Worm (Caenorhabditis elegans) whole organism, L4 larva: ENCODE measurements around the gene C49H3.16.
A peak's percentile ranks its signal among the peaks of the same experiment; 100 is the strongest.

Source experiments
- D1046.2 ChIP-seq: fragments of 200-800 bp; sonication (Bioruptor generic); IDR thresholded peaks from 2 replicates; pipeline ENCODE4 v1.3.6; 2022; ENCODE audit warnings: missing genetic modification characterization, missing compliant biosample characterization
- F26F4.8 ChIP-seq: fragments of 200-800 bp; sonication (Bioruptor generic); conservative IDR thresholded peaks from 2 replicates; pipeline ENCODE4 v1.3.6; 2022; ENCODE audit warnings: missing genetic modification characterization, missing compliant biosample characterization
- T20F7.1 ChIP-seq: fragments of 200-800 bp; sonication (Bioruptor generic); optimal IDR thresholded peaks from 2 replicates; lab custom pipeline; 2018; ENCODE audit warnings: mild to moderate bottlenecking, missing genetic modification characterization, missing compliant biosample characterization
- T26A8.4 ChIP-seq: fragments of 200-800 bp; sonication (Bioruptor generic); IDR thresholded peaks from 2 replicates; pipeline ENCODE4 v1.3.6; 2022; ENCODE audit warnings: missing genetic modification characterization, missing compliant biosample characterization
- ZK337.2 ChIP-seq: fragments of 200-800 bp; sonication (Bioruptor generic); IDR thresholded peaks from 2 replicates; pipeline ENCODE4 v1.3.6; 2022; ENCODE audit warnings: missing genetic modification reagents, missing genetic modification characterization, missing compliant biosample characterization
- aha-1 ChIP-seq: fragments of 150-350 bp; peaks from one replicate; lab custom pipeline; 2014; ENCODE audit warnings: missing biosample characterization, missing genetic modification characterization
- ceh-32 ChIP-seq: sonication (generic microtip); optimal IDR thresholded peaks from 2 replicates; lab custom pipeline; 2016; ENCODE audit warnings: mild to moderate bottlenecking, missing genetic modification characterization, missing compliant biosample characterization; ENCODE audit not compliant: poor library complexity
- ceh-44 ChIP-seq: fragments of 200-800 bp; sonication (Bioruptor generic); IDR thresholded peaks from 2 replicates; pipeline ENCODE4 v1.3.6; 2022; ENCODE audit warnings: missing genetic modification reagents, missing genetic modification characterization, missing compliant biosample characterization
- ces-1 ChIP-seq: fragments of 150-350 bp; sonication (generic microtip); optimal IDR thresholded peaks from 4 replicates; lab custom pipeline; 2014; ENCODE audit warnings: missing biosample characterization, missing genetic modification reagents, missing genetic modification characterization
- cey-2 ChIP-seq: sonication (generic microtip); optimal IDR thresholded peaks from 3 replicates; lab custom pipeline; 2017; ENCODE audit warnings: missing genetic modification characterization, mild to moderate bottlenecking, missing compliant biosample characterization, antibody characterized with exemption, borderline replicate concordance; ENCODE audit not compliant: insufficient read depth
- ctbp-1 ChIP-seq: fragments of 200-800 bp; sonication (Bioruptor generic); IDR thresholded peaks from 2 replicates; pipeline ENCODE4 v1.3.6; 2022; ENCODE audit warnings: missing genetic modification reagents, missing genetic modification characterization, missing compliant biosample characterization
- daf-16 ChIP-seq, 3 experiments: sonication (generic microtip); optimal IDR thresholded peaks; 2 replicates each; lab custom pipeline; 2016 to 2017; ENCODE audit warnings: missing genetic modification characterization in 3 of 3, missing genetic modification reagents in 3 of 3, mild to moderate bottlenecking in 2 of 3, missing compliant biosample characterization in 2 of 3, missing biosample characterization in 1 of 3, moderate library complexity in 1 of 3
- dmd-6 ChIP-seq: fragments of 200-800 bp; sonication (Bioruptor generic); IDR thresholded peaks from 2 replicates; pipeline ENCODE4 v1.3.6; 2022; ENCODE audit warnings: missing genetic modification reagents, missing genetic modification characterization, missing compliant biosample characterization
- duxl-1 ChIP-seq: sonication (generic microtip); optimal IDR thresholded peaks from 2 replicates; lab custom pipeline; 2016; ENCODE audit warnings: mild to moderate bottlenecking, missing genetic modification characterization, moderate library complexity, missing compliant biosample characterization; ENCODE audit not compliant: poor library complexity
- dve-1 ChIP-seq: sonication (generic microtip); optimal IDR thresholded peaks from 2 replicates; lab custom pipeline; 2017; ENCODE audit warnings: antibody characterized with exemption, mild to moderate bottlenecking, missing genetic modification characterization, missing compliant biosample characterization; ENCODE audit not compliant: insufficient read depth
- egl-27 ChIP-seq: sonication (generic microtip); optimal IDR thresholded peaks from 3 replicates; lab custom pipeline; 2017; ENCODE audit warnings: missing biosample characterization, missing genetic modification reagents, missing genetic modification characterization
- egl-43 ChIP-seq: fragments of 200-800 bp; sonication (Bioruptor generic); IDR thresholded peaks from 2 replicates; pipeline ENCODE4 v1.3.6; 2022; ENCODE audit warnings: missing genetic modification reagents, missing genetic modification characterization, missing compliant biosample characterization
- fkh-10 ChIP-seq: fragments of 150-350 bp; optimal IDR thresholded peaks from 2 replicates; lab custom pipeline; 2014; ENCODE audit warnings: missing biosample characterization, missing genetic modification reagents, missing genetic modification characterization
- hlh-11 ChIP-seq: fragments of 200-800 bp; sonication (Bioruptor generic); optimal IDR thresholded peaks from 2 replicates; lab custom pipeline; 2018; ENCODE audit warnings: mild to moderate bottlenecking, missing genetic modification characterization, missing compliant biosample characterization
- hlh-30 ChIP-seq: sonication (generic microtip); optimal IDR thresholded peaks from 2 replicates; lab custom pipeline; 2017; ENCODE audit warnings: antibody characterized with exemption, mild to moderate bottlenecking, missing genetic modification characterization, missing compliant biosample characterization; ENCODE audit not compliant: insufficient read depth
- jun-1 ChIP-seq: fragments of 150-350 bp; optimal IDR thresholded peaks from 2 replicates; lab custom pipeline; 2014; ENCODE audit warnings: missing biosample characterization, missing genetic modification reagents, missing genetic modification characterization
- lim-7 ChIP-seq: fragments of 200-800 bp; sonication (Bioruptor generic); IDR thresholded peaks from 2 replicates; pipeline ENCODE4 v1.3.6; 2022; ENCODE audit warnings: missing genetic modification characterization, missing compliant biosample characterization
- lin-1 ChIP-seq: fragments of 200-800 bp; sonication (Bioruptor generic); IDR thresholded peaks from 2 replicates; pipeline ENCODE4 v1.3.6; 2022; ENCODE audit warnings: missing genetic modification reagents, missing genetic modification characterization, missing compliant biosample characterization
- lin-38 ChIP-seq: fragments of 200-800 bp; sonication (Bioruptor generic); IDR thresholded peaks from 2 replicates; pipeline ENCODE4 v1.3.6; 2022; ENCODE audit warnings: missing genetic modification reagents, missing genetic modification characterization, missing compliant biosample characterization
- lin-39 ChIP-seq: fragments of 150-350 bp; optimal IDR thresholded peaks from 2 replicates; lab custom pipeline; 2014; ENCODE audit warnings: missing biosample characterization, missing genetic modification reagents, missing genetic modification characterization
- madf-9 ChIP-seq: fragments of 200-800 bp; sonication (Bioruptor generic); conservative IDR thresholded peaks from 2 replicates; pipeline ENCODE4 v1.3.6; 2022; ENCODE audit warnings: missing genetic modification reagents, missing genetic modification characterization, missing compliant biosample characterization
- mep-1 ChIP-seq: fragments of 150-350 bp; sonication (generic microtip); optimal IDR thresholded peaks from 3 replicates; lab custom pipeline; 2014; ENCODE audit warnings: missing biosample characterization, missing genetic modification characterization
- mes-2 ChIP-seq: sonication (generic microtip); optimal IDR thresholded peaks from 2 replicates; lab custom pipeline; 2016; ENCODE audit warnings: missing genotype, mild to moderate bottlenecking, missing genetic modification characterization, missing compliant biosample characterization; ENCODE audit not compliant: poor library complexity, severe bottlenecking
- nhr-10 ChIP-seq: fragments of 150-350 bp; optimal IDR thresholded peaks from 2 replicates; lab custom pipeline; 2014; ENCODE audit warnings: missing biosample characterization, missing genetic modification characterization
- nhr-11 ChIP-seq: fragments of 150-350 bp; optimal IDR thresholded peaks from 2 replicates; lab custom pipeline; 2014; ENCODE audit warnings: missing biosample characterization, missing genetic modification characterization
- nhr-237 ChIP-seq: sonication (generic microtip); optimal IDR thresholded peaks from 2 replicates; lab custom pipeline; 2017; ENCODE audit warnings: missing biosample characterization, missing genetic modification characterization
- nhr-28 ChIP-seq: fragments of 150-350 bp; optimal IDR thresholded peaks from 2 replicates; lab custom pipeline; 2014; ENCODE audit warnings: missing biosample characterization, missing genetic modification characterization
- nhr-6 ChIP-seq: fragments of 150-350 bp; optimal IDR thresholded peaks from 2 replicates; lab custom pipeline; 2014; ENCODE audit warnings: missing biosample characterization, missing genetic modification characterization
- nhr-77 ChIP-seq: fragments of 150-350 bp; optimal IDR thresholded peaks from 2 replicates; lab custom pipeline; 2014; ENCODE audit warnings: missing biosample characterization, missing genetic modification characterization
- php-3 ChIP-seq: fragments of 200-800 bp; sonication (Bioruptor generic); IDR thresholded peaks from 2 replicates; pipeline ENCODE4 v1.3.6; 2022; ENCODE audit warnings: missing genetic modification reagents, missing genetic modification characterization, missing compliant biosample characterization
- pqm-1 ChIP-seq: sonication (generic microtip); optimal IDR thresholded peaks from 2 replicates; lab custom pipeline; 2017; ENCODE audit warnings: missing biosample characterization, missing genetic modification characterization
- rbr-2 ChIP-seq: sonication (generic microtip); optimal IDR thresholded peaks from 2 replicates; lab custom pipeline; 2016; ENCODE audit warnings: missing genotype, missing genetic modification characterization, missing compliant biosample characterization
- set-16 ChIP-seq: fragments of 200-800 bp; sonication (Bioruptor generic); IDR thresholded peaks from 2 replicates; pipeline ENCODE4 v1.3.6; 2022; ENCODE audit warnings: missing genetic modification reagents, missing genetic modification characterization, missing compliant biosample characterization
- snpc-1.2 ChIP-seq: fragments of 200-800 bp; sonication (Bioruptor generic); IDR thresholded peaks from 2 replicates; pipeline ENCODE4 v1.3.6; 2022; ENCODE audit warnings: missing genetic modification reagents, missing genetic modification characterization, missing compliant biosample characterization
- spr-1 ChIP-seq: sonication (generic microtip); optimal IDR thresholded peaks from 2 replicates; lab custom pipeline; 2016; ENCODE audit warnings: mild to moderate bottlenecking, missing genetic modification characterization, missing compliant biosample characterization
- tag-97 ChIP-seq: fragments of 200-800 bp; sonication (Bioruptor generic); IDR thresholded peaks from 2 replicates; pipeline ENCODE4 v1.3.6; 2022; ENCODE audit warnings: missing genetic modification characterization, missing compliant biosample characterization
- tra-1 ChIP-seq: fragments of 200-800 bp; sonication (Bioruptor generic); IDR thresholded peaks from 2 replicates; pipeline ENCODE4 v1.3.6; 2022; ENCODE audit warnings: missing genetic modification reagents, missing genetic modification characterization, missing compliant biosample characterization
- unc-130 ChIP-seq: sonication (generic microtip); optimal IDR thresholded peaks from 2 replicates; lab custom pipeline; 2016; ENCODE audit warnings: missing genetic modification reagents, missing genetic modification characterization, missing compliant biosample characterization
- unc-39 ChIP-seq: sonication (generic microtip); optimal IDR thresholded peaks from 2 replicates; lab custom pipeline; 2017; ENCODE audit warnings: missing biosample characterization, missing genetic modification characterization
- ztf-7 ChIP-seq: fragments of 150-350 bp; optimal IDR thresholded peaks from 2 replicates; lab custom pipeline; 2014; ENCODE audit warnings: missing biosample characterization, missing genetic modification characterization

The C49H3.16 gene

DNA sequence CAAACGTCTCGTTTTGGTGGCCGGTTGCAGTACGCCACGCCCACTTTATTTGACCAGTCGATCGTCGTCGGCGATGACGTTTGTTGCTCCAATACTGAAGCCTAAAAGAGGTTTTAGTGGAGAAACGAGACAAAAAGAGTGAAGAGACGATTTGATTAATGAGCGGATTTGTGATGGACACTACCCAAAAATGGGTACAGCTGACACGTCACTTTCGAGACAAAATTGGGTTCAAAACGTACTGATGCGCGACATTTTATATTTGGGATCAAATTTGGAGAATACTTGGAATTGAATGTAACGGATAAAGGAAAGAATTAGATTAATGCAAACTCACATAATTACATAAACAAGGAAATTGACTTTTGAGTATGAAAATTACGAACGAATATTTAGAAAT lies 22.8 kb upstream of the C49H3.16 start, which contains the start of gene ilys-4:
ilys-4 (minus strand) TSS at position 101 of the 400 bp plus-strand sequence.
- no peak for TF ChIP-seq egl-27 (tag; lab: Kevin White, UChicago)
- TF ChIP-seq, all 104 proteins: peak for 0

DNA sequence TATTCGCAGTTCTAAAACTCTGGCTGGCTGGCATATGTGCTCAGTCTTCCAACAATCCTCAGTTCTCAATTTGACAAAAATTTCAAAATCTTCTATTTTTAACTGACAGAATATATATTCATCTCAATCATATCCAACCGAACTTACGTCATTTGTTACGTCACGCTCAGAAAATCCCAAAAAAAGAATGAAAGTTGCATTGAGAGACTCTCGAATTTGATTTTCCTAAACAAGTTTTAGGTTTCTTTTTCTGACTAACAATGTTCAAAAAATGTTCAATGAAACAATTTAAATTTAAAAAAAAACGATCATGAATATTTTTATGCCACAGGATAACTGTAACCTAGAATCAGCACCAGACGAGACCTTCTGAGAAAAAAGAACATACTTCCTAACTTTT lies 22.3 kb upstream of the C49H3.16 start:
- peak; percentile 53 for TF ChIP-seq ces-1 (GFP tag; lab: Kevin White, UChicago)
- peak; percentile 53 for TF ChIP-seq fkh-10 (GFP tag; lab: Kevin White, UChicago)
- no peak for TF ChIP-seq ZK337.2 (GFP tag; lab: Robert Waterston, UW)

DNA sequence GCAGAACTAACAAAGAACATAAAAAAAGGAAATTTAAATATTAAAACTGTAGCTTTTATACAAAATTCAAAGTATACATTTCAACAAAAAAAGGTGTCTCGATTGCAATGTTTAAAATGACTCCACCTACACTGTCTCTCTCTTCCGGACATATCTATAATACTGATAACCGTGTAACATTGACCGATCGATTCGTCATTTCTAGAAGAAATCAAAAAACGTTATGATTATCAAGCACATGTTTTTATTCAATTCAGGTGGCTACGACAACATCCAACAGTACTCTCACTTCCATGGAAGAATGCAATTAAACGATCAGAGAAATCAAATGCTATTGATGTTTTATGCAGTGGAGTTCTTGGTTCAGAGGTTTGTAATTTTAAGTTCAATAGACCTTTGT lies 21.7 kb upstream of the C49H3.16 start:
- TF ChIP-seq ztf-7 (tag; lab: Kevin White, UChicago) (no peak), mep-1 (no peak), lim-7 (GFP tag; lab: Robert Waterston, UW) (no peak), hlh-30 (peak; percentile 19), unc-130 (GFP tag; lab: Kevin White, UChicago) (no peak), snpc-1.2 (GFP tag; lab: Robert Waterston, UW) (no peak), cey-2 (tag; lab: Kevin White, UChicago) (no peak), php-3 (0 out of 2 replicates have a peak, but pooled peaks have one; percentile 9), ZK337.2 (GFP tag; lab: Robert Waterston, UW) (no peak), duxl-1 (no peak), nhr-28 (tag; lab: Kevin White, UChicago) (peak; percentile 61), daf-16 (GFP tag; optimal IDR thresholded peaks at IDR 0.05; lab: Kevin White, UChicago) (no peak), daf-16 (tag; optimal IDR thresholded peaks at IDR 0.05; lab: Kevin White, UChicago) (peak; percentile 73), F26F4.8 (GFP tag; lab: Robert Waterston, UW) (no peak), dve-1 (peak; percentile 57), tag-97 (GFP tag; lab: Robert Waterston, UW) (no peak), T26A8.4 (no peak), jun-1 (no peak), spr-1 (tag; lab: Kevin White, UChicago) (no peak), nhr-6 (no peak), pqm-1 (peak; percentile 65), hlh-11 (tag; lab: Kevin White, UChicago) (peak; percentile 60), dmd-6 (peak; percentile 38; the same call in 1 of the 2 replicates), T20F7.1 (GFP tag; lab: Kevin White, UChicago) (peak; percentile 28), lin-38 (GFP tag; lab: Robert Waterston, UW) (no peak)
- TF ChIP-seq, all 104 proteins: peak for 9

DNA sequence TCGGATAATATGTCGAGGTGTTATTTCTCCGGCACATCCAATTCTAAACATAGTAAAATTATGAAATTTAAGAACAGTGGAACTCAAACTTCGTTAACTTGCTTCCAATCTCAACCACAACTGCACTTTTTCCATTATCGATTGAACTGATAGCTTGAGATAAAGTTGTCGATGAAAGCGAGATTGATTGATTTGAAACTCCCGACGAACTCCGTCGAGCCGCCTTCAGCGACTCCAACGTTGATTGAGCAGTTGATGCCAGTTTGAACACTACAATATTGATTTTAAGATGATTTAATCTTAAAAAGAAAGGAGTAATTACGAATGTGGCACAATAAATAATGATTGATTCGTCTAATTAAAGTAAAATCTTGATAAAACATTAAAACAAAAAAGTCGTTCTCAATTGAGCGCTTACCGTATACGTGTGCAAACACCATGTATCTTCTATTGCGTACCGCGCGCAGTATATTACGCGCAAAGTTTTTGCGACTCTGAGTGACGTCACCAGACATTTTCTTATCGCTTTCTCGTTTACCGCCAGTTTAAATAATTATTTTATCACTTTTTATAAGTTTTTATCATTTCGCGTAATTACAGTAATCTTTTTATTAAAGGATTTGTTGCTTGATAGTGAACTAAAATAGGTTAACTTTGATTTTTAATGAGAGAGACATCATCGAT lies 17.9 kb upstream of the C49H3.16 start, which contains the start of gene arp-11:
arp-11 (minus strand) TSS at position 51 of the 684 bp plus-strand sequence.
- TF ChIP-seq nhr-10 (tag; lab: Kevin White, UChicago): no peak
- TF ChIP-seq aha-1 (tag; lab: Kevin White, UChicago): no peak
- TF ChIP-seq ceh-44 (GFP tag; lab: Robert Waterston, UW): no peak
- no peak for TF ChIP-seq jun-1
- TF ChIP-seq rbr-2: peak; percentile 62
- TF ChIP-seq nhr-237 (tag; lab: Kevin White, UChicago): no peak
- peak; percentile 65 for TF ChIP-seq nhr-28 (tag; lab: Kevin White, UChicago)
- no peak for TF ChIP-seq ceh-32 (tag; lab: Kevin White, UChicago)
- no peak for TF ChIP-seq set-16 (GFP tag; lab: Robert Waterston, UW)
- no peak for TF ChIP-seq ctbp-1
- peak; percentile 67 for TF ChIP-seq nhr-77
- peak; percentile 19 for TF ChIP-seq nhr-11 (tag; lab: Kevin White, UChicago)
- no peak for TF ChIP-seq egl-43
- 0 out of 2 replicates have a peak, but pooled peaks have one; percentile 33 for TF ChIP-seq lin-1
- TF ChIP-seq hlh-11 (tag; lab: Kevin White, UChicago): peak; percentile 74
- TF ChIP-seq lim-7 (GFP tag; lab: Robert Waterston, UW): no peak
- TF ChIP-seq lin-39 (tag; lab: Kevin White, UChicago): no peak
- 0 out of 2 replicates have a peak, but pooled peaks have one; percentile 53 for TF ChIP-seq php-3
- TF ChIP-seq tra-1: 0 out of 2 replicates have a peak, but pooled peaks have one; percentile 25
- TF ChIP-seq mes-2 (tag; lab: Kevin White, UChicago): peak; percentile 80
- no peak for TF ChIP-seq madf-9 (GFP tag; lab: Robert Waterston, UW)
- TF ChIP-seq D1046.2 (GFP tag; lab: Robert Waterston, UW): no peak
- TF ChIP-seq unc-39 (tag; lab: Kevin White, UChicago): no peak
